Fruit fly (Drosophila melanogaster) whole organism, embryonic: ENCODE measurements around the gene Alg2.

Experiments used
- ATbp ChIP-seq: fragments of 200-800 bp; sonication (Bioruptor generic); optimal IDR thresholded peaks from 2 replicates; lab custom pipeline; 2017; ENCODE audit warnings: missing biosample characterization, mild to moderate bottlenecking, missing genetic modification characterization, missing genetic modification reagents
- Abd-B ChIP-seq: fragments of 200-800 bp; sonication (Bioruptor generic); optimal IDR thresholded peaks from 2 replicates; lab custom pipeline; 2018; ENCODE audit warnings: missing biosample characterization, mild to moderate bottlenecking, missing genetic modification characterization, moderate library complexity
- Atf-2 ChIP-seq: fragments of 200-800 bp; sonication (Bioruptor generic); optimal IDR thresholded peaks from 2 replicates; lab custom pipeline; 2016; ENCODE audit warnings: missing biosample characterization, missing genetic modification characterization
- Atf3 ChIP-seq: fragments of 200-800 bp; sonication (Bioruptor generic); optimal IDR thresholded peaks from 3 replicates; lab custom pipeline; 2016; ENCODE audit warnings: missing biosample characterization, missing genetic modification characterization
- CG10321 ChIP-seq: fragments of 200-800 bp; sonication (Bioruptor generic); IDR thresholded peaks from 2 replicates; pipeline ENCODE4 v1.3.6; 2022; ENCODE audit warnings: missing biosample characterization, missing genetic modification characterization
- CG10543 ChIP-seq: fragments of 200-800 bp; sonication (Bioruptor generic); optimal IDR thresholded peaks from 3 replicates; lab custom pipeline; 2017; ENCODE audit warnings: missing biosample characterization, mild to moderate bottlenecking, missing genetic modification characterization, moderate library complexity
- CG10979 ChIP-seq: fragments of 200-800 bp; sonication (Bioruptor generic); optimal IDR thresholded peaks from 2 replicates; lab custom pipeline; 2018; ENCODE audit warnings: missing biosample characterization, mild to moderate bottlenecking, missing genetic modification characterization, moderate library complexity
- CG11723 ChIP-seq: fragments of 200-800 bp; sonication (Bioruptor generic); optimal IDR thresholded peaks from 2 replicates; lab custom pipeline; 2017; ENCODE audit warnings: missing biosample characterization, mild to moderate bottlenecking, missing genetic modification characterization
- CG12071 ChIP-seq: fragments of 200-800 bp; sonication (Bioruptor generic); optimal IDR thresholded peaks from 3 replicates; lab custom pipeline; 2018; ENCODE audit warnings: missing biosample characterization, mild to moderate bottlenecking, missing genetic modification characterization
- CG1233 ChIP-seq: fragments of 200-800 bp; sonication (Bioruptor generic); optimal IDR thresholded peaks from 4 replicates; lab custom pipeline; 2018; ENCODE audit warnings: missing biosample characterization, mild to moderate bottlenecking, missing genetic modification characterization
- CG12769 ChIP-seq: fragments of 200-800 bp; sonication (Bioruptor generic); optimal IDR thresholded peaks from 2 replicates; lab custom pipeline; 2019; ENCODE audit warnings: missing biosample characterization, mild to moderate bottlenecking, missing genetic modification characterization, moderate library complexity
- CG17802 ChIP-seq: fragments of 200-800 bp; sonication (Bioruptor generic); optimal IDR thresholded peaks from 2 replicates; lab custom pipeline; 2018; ENCODE audit warnings: missing biosample characterization, mild to moderate bottlenecking, missing genetic modification characterization, moderate library complexity
- CG18599 ChIP-seq: fragments of 200-800 bp; sonication (Bioruptor generic); optimal IDR thresholded peaks from 3 replicates; lab custom pipeline; 2017; ENCODE audit warnings: missing biosample characterization, missing genetic modification characterization, mild to moderate bottlenecking, moderate library complexity, missing genetic modification reagents
- CG2678 ChIP-seq: fragments of 200-800 bp; sonication (Bioruptor generic); optimal IDR thresholded peaks from 3 replicates; lab custom pipeline; 2019; ENCODE audit warnings: missing biosample characterization, mild to moderate bottlenecking, missing genetic modification characterization, moderate library complexity
- CG42726 ChIP-seq: fragments of 200-800 bp; sonication (Bioruptor generic); IDR thresholded peaks from 2 replicates; pipeline ENCODE4 v1.3.6; 2022; ENCODE audit warnings: missing biosample characterization, missing genetic modification characterization; ENCODE audit not compliant: partially characterized antibody
- CG4820 ChIP-seq: fragments of 200-800 bp; sonication (Bioruptor generic); optimal IDR thresholded peaks from 3 replicates; lab custom pipeline; 2016; ENCODE audit warnings: missing biosample characterization, missing genetic modification characterization
- CG4854 ChIP-seq: fragments of 200-800 bp; sonication (Bioruptor generic); optimal IDR thresholded peaks from 2 replicates; lab custom pipeline; 2016; ENCODE audit warnings: missing biosample characterization, missing genetic modification characterization, inconsistent platforms
- CG6272 ChIP-seq: fragments of 200-800 bp; sonication (Bioruptor generic); IDR thresholded peaks from 2 replicates; pipeline ENCODE4 v1.3.6; 2022; ENCODE audit warnings: missing biosample characterization, missing genetic modification characterization
- CG7786 ChIP-seq: fragments of 200-800 bp; sonication (Bioruptor generic); optimal IDR thresholded peaks from 2 replicates; lab custom pipeline; 2016; ENCODE audit warnings: missing biosample characterization, missing genetic modification characterization
- CG8281 ChIP-seq: fragments of 200-800 bp; sonication (Bioruptor generic); optimal IDR thresholded peaks from 2 replicates; lab custom pipeline; 2018; ENCODE audit warnings: missing biosample characterization, mild to moderate bottlenecking, missing genetic modification characterization, moderate library complexity
- CkIIα-i1 ChIP-seq: fragments of 200-800 bp; sonication (Bioruptor generic); IDR thresholded peaks from 2 replicates; pipeline ENCODE4 v1.3.6; 2022; ENCODE audit warnings: missing biosample characterization, missing genetic modification characterization
- Hr78 ChIP-seq, 2 experiments: fragments of 200-800 bp in 1 of 2; fragments of >200 bp in 1 of 2; sonication (Bioruptor generic) in 1 of 2; optimal IDR thresholded peaks; 2 replicates each; lab custom pipeline; 2017 to 2019; ENCODE audit warnings: missing biosample characterization in 2 of 2, missing genetic modification characterization in 2 of 2, mild to moderate bottlenecking in 1 of 2, moderate library complexity in 1 of 2
- MTF-1 ChIP-seq: fragments of 200-800 bp; sonication (Bioruptor generic); optimal IDR thresholded peaks from 2 replicates; lab custom pipeline; 2018; ENCODE audit warnings: missing biosample characterization, mild to moderate bottlenecking, missing genetic modification characterization, borderline replicate concordance
- Med ChIP-seq: fragments of 200-800 bp; sonication (Bioruptor generic); peaks from one replicate; lab custom pipeline; 2016; ENCODE audit warnings: missing biosample characterization, missing genetic modification characterization, mild to moderate bottlenecking, inconsistent platforms, moderate library complexity
- Oaz ChIP-seq: fragments of 200-800 bp; sonication (Bioruptor generic); IDR thresholded peaks from 2 replicates; pipeline ENCODE4 v1.3.6; 2022; ENCODE audit warnings: missing biosample characterization, missing genetic modification characterization
- Pdp1 ChIP-seq, 2 experiments: fragments of 200-800 bp; sonication (Bioruptor generic); optimal IDR thresholded peaks; 3 replicates each; lab custom pipeline; 2016; ENCODE audit warnings: missing biosample characterization in 2 of 2, missing genetic modification characterization in 2 of 2, mild to moderate bottlenecking in 1 of 2, moderate library complexity in 1 of 2
- Trl ChIP-seq, 3 experiments: fragments of >200 bp in 2 of 3; fragments of 200-800 bp in 1 of 3; sonication (Bioruptor generic) in 1 of 3; optimal IDR thresholded peaks; 2 replicates in 1 of 3; 3 replicates in 2 of 3; lab custom pipeline; 2016 to 2017; ENCODE audit warnings: missing biosample characterization in 1 of 3, missing genetic modification characterization in 1 of 3
- ara ChIP-seq: fragments of 200-800 bp; sonication (Bioruptor generic); IDR thresholded peaks from 2 replicates; pipeline ENCODE4 v1.3.6; 2022; ENCODE audit warnings: missing biosample characterization, missing genetic modification characterization
- chinmo ChIP-seq: fragments of 200-800 bp; sonication (Bioruptor generic); IDR thresholded peaks from 4 replicates; pipeline ENCODE4 v1.3.6; 2022; ENCODE audit warnings: missing biosample characterization, missing genetic modification characterization; ENCODE audit not compliant: partially characterized antibody
- ci ChIP-seq: fragments of 200-800 bp; sonication (Bioruptor generic); IDR thresholded peaks from 3 replicates; pipeline ENCODE4 v1.3.6; 2022; ENCODE audit warnings: missing biosample characterization, missing genetic modification characterization
- crol ChIP-seq: fragments of 200-800 bp; sonication (Bioruptor generic); IDR thresholded peaks from 2 replicates; pipeline ENCODE4 v1.3.6; 2022; ENCODE audit warnings: missing biosample characterization, missing genetic modification characterization
- emc ChIP-seq: fragments of 200-800 bp; sonication (Bioruptor generic); optimal IDR thresholded peaks from 2 replicates; lab custom pipeline; 2016; ENCODE audit warnings: missing biosample characterization, missing genetic modification characterization
- fd64A ChIP-seq: fragments of 200-800 bp; sonication (Bioruptor generic); optimal IDR thresholded peaks from 3 replicates; lab custom pipeline; 2018; ENCODE audit warnings: missing biosample characterization, mild to moderate bottlenecking, missing genetic modification characterization
- gem ChIP-seq: fragments of 200-800 bp; sonication (Bioruptor generic); optimal IDR thresholded peaks from 2 replicates; lab custom pipeline; 2019; ENCODE audit warnings: missing biosample characterization, mild to moderate bottlenecking, missing genetic modification characterization, moderate library complexity
- hkb ChIP-seq, 2 experiments: fragments of 200-800 bp in 1 of 2; fragments of >200 bp in 1 of 2; sonication (Bioruptor generic) in 1 of 2; IDR thresholded peaks in 1 of 2; optimal IDR thresholded peaks in 1 of 2; 2 replicates each; pipeline versions ENCODE4 v1.3.6 to Lab custom; 2017 to 2022; ENCODE audit warnings: missing biosample characterization in 1 of 2, missing genetic modification characterization in 1 of 2
- kni ChIP-seq: fragments of 200-800 bp; sonication (Bioruptor generic); optimal IDR thresholded peaks from 3 replicates; lab custom pipeline; 2017; ENCODE audit warnings: mild to moderate bottlenecking, missing biosample characterization, missing genetic modification reagents, missing genetic modification characterization
- mirr ChIP-seq: fragments of 200-800 bp; sonication (Bioruptor generic); optimal IDR thresholded peaks from 3 replicates; lab custom pipeline; 2018; ENCODE audit warnings: missing biosample characterization, mild to moderate bottlenecking, missing genetic modification characterization
- p53 ChIP-seq: fragments of 200-800 bp; sonication (Bioruptor generic); optimal IDR thresholded peaks from 2 replicates; lab custom pipeline; 2016; ENCODE audit warnings: missing biosample characterization, missing genetic modification characterization
- pan ChIP-seq, 4 experiments: fragments of >200 bp in 3 of 4; fragments of 200-800 bp in 1 of 4; sonication (Bioruptor generic) in 1 of 4; optimal IDR thresholded peaks in 3 of 4; IDR thresholded peaks in 1 of 4; 2 replicates each; pipeline versions ENCODE4 v1.3.6 to Lab custom; 2017 to 2022; ENCODE audit warnings: missing biosample characterization in 2 of 4, missing genetic modification characterization in 2 of 4, mixed read lengths in 1 of 4
- ranshi ChIP-seq: fragments of 200-800 bp; sonication (Bioruptor generic); IDR thresholded peaks from 2 replicates; pipeline ENCODE4 v1.3.6; 2022; ENCODE audit warnings: missing biosample characterization, missing genetic modification characterization
- row ChIP-seq: fragments of 200-800 bp; sonication (Bioruptor generic); IDR thresholded peaks from 3 replicates; pipeline ENCODE4 v1.3.6; 2022; ENCODE audit warnings: missing biosample characterization, missing genetic modification characterization
- sens ChIP-seq: fragments of 200-800 bp; sonication (Bioruptor generic); peaks from one replicate; lab custom pipeline; 2016; ENCODE audit warnings: missing biosample characterization, missing genetic modification characterization
- sisA ChIP-seq: fragments of 200-800 bp; sonication (Bioruptor generic); IDR thresholded peaks from 2 replicates; pipeline ENCODE4 v1.3.6; 2022; ENCODE audit warnings: missing biosample characterization, missing genetic modification characterization
- sr ChIP-seq: fragments of 200-800 bp; sonication (Bioruptor generic); IDR thresholded peaks from 3 replicates; pipeline ENCODE4 v1.3.6; 2022; ENCODE audit warnings: missing biosample characterization, missing genetic modification characterization
- toy ChIP-seq: fragments of 200-800 bp; sonication (Bioruptor generic); IDR thresholded peaks from 2 replicates; pipeline ENCODE4 v1.3.6; 2022; ENCODE audit warnings: missing biosample characterization, missing genetic modification characterization
- wek ChIP-seq: fragments of 200-800 bp; sonication (Bioruptor generic); optimal IDR thresholded peaks from 3 replicates; lab custom pipeline; 2018; ENCODE audit warnings: missing biosample characterization, mild to moderate bottlenecking, missing genetic modification characterization, moderate library complexity
- z ChIP-seq: fragments of 200-800 bp; sonication (Bioruptor generic); IDR thresholded peaks from 3 replicates; pipeline ENCODE4 v1.3.6; 2022; ENCODE audit warnings: missing biosample characterization, missing genetic modification characterization

Gene Alg2

dm6 chr3L:3122688-3123316 lies 20.8 kb upstream of the Alg2 start:
- TF ChIP-seq pan (optimal IDR thresholded peaks at IDR 0.05; lab: Kevin White, UChicago) (no peak), pan (GFP tag; optimal IDR thresholded peaks at IDR 0.05 in 1 of 2, IDR thresholded peaks at IDR 0.05 in 1 of 2) (peak in 1 of 2 experiments; percentile 13), CG17802 (tag; lab: Kevin White, UChicago) (peak; percentile 58), wek (GFP tag; lab: Kevin White, UChicago) (no peak), Atf-2 (GFP tag; lab: Kevin White, UChicago) (no peak), CG10321 (GFP tag; lab: Robert Waterston, UW) (no peak), crol (GFP tag; lab: Robert Waterston, UW) (peak; percentile 94), CG10979 (tag; lab: Kevin White, UChicago) (peak; percentile 13), CG1233 (no peak), row (no peak), sr (GFP tag; lab: Robert Waterston, UW) (peak; percentile 66), Atf3 (no peak), fd64A (GFP tag; lab: Kevin White, UChicago) (peak; percentile 32), ci (0 out of 3 replicates have a peak, but pooled peaks have one; percentile 28), Oaz (GFP tag; lab: Robert Waterston, UW) (no peak), Abd-B (GFP tag; lab: Kevin White, UChicago) (no peak), CG4854 (GFP tag; lab: Kevin White, UChicago) (no peak), kni (GFP tag; lab: Kevin White, UChicago) (peak; percentile 61), gem (tag; lab: Kevin White, UChicago) (peak; percentile 54), Pdp1 (GFP tag; optimal IDR thresholded peaks at IDR 0.05; lab: Kevin White, UChicago) (peak in 1 of 2 experiments; percentile 83), chinmo (GFP tag; lab: Robert Waterston, UW) (0 out of 4 replicates have a peak, but pooled peaks have one; percentile 42), CG42726 (no peak), CG12769 (peak; percentile 57), Med (GFP tag; lab: Kevin White, UChicago) (peak; percentile 74), ATbp (GFP tag; lab: Kevin White, UChicago) (no peak), CG2678 (tag; lab: Kevin White, UChicago) (no peak), emc (GFP tag; lab: Kevin White, UChicago) (no peak), toy (no peak), CG18599 (GFP tag; lab: Kevin White, UChicago) (peak; percentile 18), Trl (optimal IDR thresholded peaks at IDR 0.05; lab: Kevin White, UChicago) (no peak), Trl (GFP tag; optimal IDR thresholded peaks at IDR 0.05; lab: Kevin White, UChicago) (no peak), CkIIα-i1 (no peak), p53 (GFP tag; lab: Kevin White, UChicago) (no peak), CG12071 (GFP tag; lab: Kevin White, UChicago) (no peak), CG8281 (tag; lab: Kevin White, UChicago) (no peak), mirr (GFP tag; lab: Kevin White, UChicago) (peak; percentile 6), sens (peak; percentile 53), sisA (0 out of 2 replicates have a peak, but pooled peaks have one; percentile 4), CG11723 (GFP tag; lab: Kevin White, UChicago) (no peak), CG10543 (GFP tag; lab: Kevin White, UChicago) (peak; percentile 40), ranshi (no peak), z (0 out of 3 replicates have a peak, but pooled peaks have one; percentile 12), ara (GFP tag; lab: Robert Waterston, UW) (0 out of 2 replicates have a peak, but pooled peaks have one; percentile 8), MTF-1 (peak; percentile 11), CG6272 (GFP tag; lab: Robert Waterston, UW) (no peak), Hr78 (GFP tag; optimal IDR thresholded peaks at IDR 0.05; lab: Kevin White, UChicago) (peak in 1 of 2 experiments; percentile 94), CG7786 (GFP tag; lab: Kevin White, UChicago) (no peak), hkb (optimal IDR thresholded peaks at IDR 0.05; lab: Kevin White, UChicago) (no peak), hkb (GFP tag; IDR thresholded peaks at IDR 0.05; lab: Robert Waterston, UW) (0 out of 2 replicates have a peak, but pooled peaks have one; percentile 18), CG4820 (GFP tag; lab: Kevin White, UChicago) (no peak)
